Fruit fly (Drosophila melanogaster): Measurements from ENCODE around the gene Octbeta1R.

The Octbeta1R gene

dm6 chr3R:22518285-22518684, 21.3 kb downstream of the Octbeta1R start:
- TF ChIP-seq Sin3A (optimal IDR thresholded peaks at IDR 0.05): no peak
- no peak for TF ChIP-seq insv (optimal IDR thresholded peaks at IDR 0.05)
- no peak for TF ChIP-seq psq (optimal IDR thresholded peaks at IDR 0.05)
- TF ChIP-seq h (optimal IDR thresholded peaks at IDR 0.05): no peak

dm6 chr3R:22518760-22519159, 21.7 kb downstream of the Octbeta1R start:
- TF ChIP-seq ttk (optimal IDR thresholded peaks at IDR 0.05) (no peak), insv (optimal IDR thresholded peaks at IDR 0.05) (no peak), h (optimal IDR thresholded peaks at IDR 0.05) (no peak), Sin3A (optimal IDR thresholded peaks at IDR 0.05) (no peak), Myc (optimal IDR thresholded peaks at IDR 0.05) (no peak), psq (optimal IDR thresholded peaks at IDR 0.05) (no peak)

dm6 chr3R:22520481-22520880, 23.5 kb downstream of the Octbeta1R start:
- TF ChIP-seq ttk (optimal IDR thresholded peaks at IDR 0.05) (no peak), psq (optimal IDR thresholded peaks at IDR 0.05) (no peak), h (optimal IDR thresholded peaks at IDR 0.05) (no peak)

dm6 chr3R:22522042-22522441, 25.0 kb downstream of the Octbeta1R start:
- TF ChIP-seq ttk (optimal IDR thresholded peaks at IDR 0.05) (no peak), psq (optimal IDR thresholded peaks at IDR 0.05) (no peak), h (optimal IDR thresholded peaks at IDR 0.05) (no peak), insv (optimal IDR thresholded peaks at IDR 0.05) (no peak), Sin3A (optimal IDR thresholded peaks at IDR 0.05) (no peak)

dm6 chr3R:22522859-22523258, 25.8 kb downstream of the Octbeta1R start:
- no peak for TF ChIP-seq insv (optimal IDR thresholded peaks at IDR 0.05)
- no peak for TF ChIP-seq h (optimal IDR thresholded peaks at IDR 0.05)
- no peak for TF ChIP-seq Myc (optimal IDR thresholded peaks at IDR 0.05)
- no peak for TF ChIP-seq Sin3A (optimal IDR thresholded peaks at IDR 0.05)
- no peak for TF ChIP-seq psq (optimal IDR thresholded peaks at IDR 0.05)
- TF ChIP-seq ttk (optimal IDR thresholded peaks at IDR 0.05): no peak

dm6 chr3R:22524344-22525072, 27.5 kb downstream of the Octbeta1R start:
- TF ChIP-seq h (optimal IDR thresholded peaks at IDR 0.05) (no peak), insv (optimal IDR thresholded peaks at IDR 0.05) (no peak), Myc (optimal IDR thresholded peaks at IDR 0.05) (no peak), ttk (optimal IDR thresholded peaks at IDR 0.05) (no peak), psq (optimal IDR thresholded peaks at IDR 0.05) (no peak), Sin3A (optimal IDR thresholded peaks at IDR 0.05) (no peak)

- TF ChIP-seq insv (optimal IDR thresholded peaks at IDR 0.05) (no peak), h (optimal IDR thresholded peaks at IDR 0.05) (no peak)
These were observed 28.0 kb downstream of the Octbeta1R start for dm6 chr3R:22525073-22525413.

DNA sequence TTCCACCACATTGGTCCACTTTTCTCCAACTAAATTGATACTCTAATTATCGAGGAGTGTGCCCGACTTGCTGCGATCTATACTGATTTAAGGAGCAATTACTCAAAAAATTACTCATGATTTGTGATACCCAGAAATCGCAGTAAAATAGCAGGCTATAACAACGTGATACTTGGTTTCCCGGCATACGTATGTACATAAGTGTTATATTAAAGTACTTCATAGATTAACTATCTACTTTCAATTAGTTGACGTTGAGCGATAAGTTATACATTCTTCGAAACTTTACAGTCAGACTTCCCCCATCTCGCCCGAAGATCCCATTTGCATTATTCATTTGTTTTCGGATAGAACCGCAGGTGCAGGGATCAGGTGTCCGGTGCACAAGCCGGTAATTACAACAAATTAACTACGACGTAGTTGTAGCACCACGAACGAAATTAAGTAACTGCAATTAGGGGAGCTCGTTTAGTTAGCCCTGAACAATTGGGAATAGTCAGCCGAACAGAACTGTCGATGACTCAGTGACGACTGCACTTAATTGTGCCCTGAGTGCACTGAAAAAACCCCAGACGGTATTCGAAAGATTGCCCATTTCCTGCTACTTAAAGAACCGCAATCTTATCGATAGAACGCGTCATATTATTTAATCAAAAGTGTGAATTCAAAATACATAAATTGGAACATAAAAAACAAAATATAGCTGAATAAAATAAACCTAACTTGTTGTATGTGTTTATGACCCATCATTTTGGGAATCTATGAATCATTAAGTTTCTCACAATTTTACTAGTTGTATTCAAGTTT, 28.7 kb downstream of the Octbeta1R start:
- TF ChIP-seq psq (optimal IDR thresholded peaks at IDR 0.05) (no peak), Myc (optimal IDR thresholded peaks at IDR 0.05) (no peak), Sin3A (optimal IDR thresholded peaks at IDR 0.05) (no peak), insv (optimal IDR thresholded peaks at IDR 0.05) (no peak), h (optimal IDR thresholded peaks at IDR 0.05) (no peak), ttk (optimal IDR thresholded peaks at IDR 0.05) (no peak)

- TF ChIP-seq ttk (optimal IDR thresholded peaks at IDR 0.05) (no peak), psq (optimal IDR thresholded peaks at IDR 0.05) (no peak), Sin3A (optimal IDR thresholded peaks at IDR 0.05) (no peak), insv (optimal IDR thresholded peaks at IDR 0.05) (no peak), Myc (optimal IDR thresholded peaks at IDR 0.05) (no peak), h (optimal IDR thresholded peaks at IDR 0.05) (no peak)
These were observed 29.4 kb downstream of the Octbeta1R start for dm6 chr3R:22526353-22526907.

dm6 chr3R:22527192-22527591, 30.2 kb downstream of the Octbeta1R start:
- TF ChIP-seq h (optimal IDR thresholded peaks at IDR 0.05) (no peak), psq (optimal IDR thresholded peaks at IDR 0.05) (no peak), Myc (optimal IDR thresholded peaks at IDR 0.05) (no peak), ttk (optimal IDR thresholded peaks at IDR 0.05) (no peak), Sin3A (optimal IDR thresholded peaks at IDR 0.05) (no peak), insv (optimal IDR thresholded peaks at IDR 0.05) (no peak)

DNA sequence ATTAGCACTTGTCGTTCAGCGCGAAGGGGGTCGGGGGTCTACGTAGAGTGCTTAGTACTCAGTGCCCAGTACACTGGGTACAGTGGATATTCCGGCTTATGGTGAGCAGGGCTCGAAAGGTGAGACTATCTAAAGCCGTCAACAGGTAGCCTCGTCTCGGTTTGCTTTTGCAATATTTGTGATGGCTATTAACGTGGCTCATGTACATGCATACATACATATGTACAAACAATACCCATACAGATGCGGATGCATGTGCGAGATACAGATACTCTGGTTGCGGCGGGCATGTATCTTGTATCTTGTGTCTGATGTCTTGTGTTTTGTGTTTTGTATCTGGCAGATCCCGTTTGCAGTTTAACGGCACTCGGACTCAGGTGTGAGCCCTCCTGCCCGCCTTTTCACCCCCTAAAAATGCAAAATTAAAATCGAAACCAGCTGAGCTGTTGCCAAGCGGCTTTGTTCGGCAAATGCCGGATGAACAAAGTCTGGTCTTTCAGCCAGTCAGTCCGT, 30.7 kb downstream of the Octbeta1R start:
- no peak for TF ChIP-seq insv (optimal IDR thresholded peaks at IDR 0.05)
- no peak for TF ChIP-seq ttk (optimal IDR thresholded peaks at IDR 0.05)
- TF ChIP-seq h (optimal IDR thresholded peaks at IDR 0.05): no peak
- TF ChIP-seq psq (optimal IDR thresholded peaks at IDR 0.05): no peak
- no peak for TF ChIP-seq Sin3A (optimal IDR thresholded peaks at IDR 0.05)
- TF ChIP-seq Myc (optimal IDR thresholded peaks at IDR 0.05): no peak
